Comparison of ENCODE assay signal across 1 fruit fly cellular context in the genomic region with DNA sequence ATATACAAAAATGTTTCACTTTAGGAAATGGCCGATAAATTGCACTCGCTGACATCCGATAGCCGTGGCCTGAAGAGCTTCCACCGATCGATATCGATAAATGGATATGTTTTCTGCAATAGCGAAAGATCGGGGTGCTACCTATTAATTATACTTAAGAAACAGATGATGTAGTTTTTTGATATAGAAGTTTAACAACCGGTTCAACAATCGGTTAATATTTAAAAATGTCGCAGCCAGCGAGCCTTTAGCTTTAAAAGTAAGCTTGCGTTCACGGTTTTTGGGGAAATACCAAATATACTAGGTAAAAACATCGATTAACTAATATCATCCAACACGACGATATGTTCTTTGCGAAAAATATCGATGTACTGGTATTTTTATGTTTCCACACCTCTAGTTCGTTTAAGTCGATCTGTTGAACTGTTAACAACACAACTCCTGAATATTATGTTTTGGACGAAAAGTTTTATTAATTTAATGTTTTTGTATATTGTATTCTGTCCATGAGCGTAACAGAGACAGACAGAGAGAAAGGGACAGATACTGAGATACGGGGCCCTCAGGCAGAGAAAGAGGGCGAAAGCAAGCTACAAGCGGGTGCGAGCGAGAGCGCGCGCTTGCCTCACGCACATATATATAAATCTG.
A peak's percentile ranks its signal among the peaks of the same experiment; 100 is the strongest.
TF ChIP-seq lines count a peak whose summit lies in the region.

TSS of gene Dredd (minus strand) at position 51 of the 648 bp plus-strand sequence.

TF ChIP-seq in whole organism, embryonic, 481 proteins besides CTCF, POLR2A, EP300 and RAD21 (continued from another document and continues in another):
- TF ChIP-seq CG6654 (GFP tag; optimal IDR thresholded peaks at IDR 0.05; lab: Kevin White, UChicago) (no peak), CG3065 (GFP tag; optimal IDR thresholded peaks at IDR 0.05; lab: Kevin White, UChicago) (no peak), Fer2 (tag; optimal IDR thresholded peaks at IDR 0.05; lab: Kevin White, UChicago) (no peak), salm (tag; optimal IDR thresholded peaks at IDR 0.05; lab: Kevin White, UChicago) (no peak), slbo (GFP tag; IDR thresholded peaks at IDR 0.05; lab: Robert Waterston, UW) (no peak), CG16813 (GFP tag; IDR thresholded peaks at IDR 0.05; lab: Robert Waterston, UW; ENCODE audit: partially characterized antibody) (peak; percentile 91), otp (GFP tag; IDR thresholded peaks at IDR 0.05; lab: Robert Waterston, UW) (no peak), CG10147 (GFP tag; optimal IDR thresholded peaks at IDR 0.05; lab: Kevin White, UChicago) (no peak), CG34224 (GFP tag; IDR thresholded peaks at IDR 0.05; lab: Robert Waterston, UW; ENCODE audit: partially characterized antibody) (peak; percentile 84; the same call in 2 of the 3 replicates), mam (GFP tag; optimal IDR thresholded peaks at IDR 0.05; lab: Kevin White, UChicago) (no peak), B-H1 (GFP tag; IDR thresholded peaks at IDR 0.05; lab: Robert Waterston, UW) (no peak), CG2202 (tag; optimal IDR thresholded peaks at IDR 0.05; lab: Kevin White, UChicago) (no peak), CG1233 (GFP tag; optimal IDR thresholded peaks at IDR 0.05; lab: Kevin White, UChicago) (peak; percentile 24), h (optimal IDR thresholded peaks at IDR 0.05; lab: Kevin White, UChicago) (no peak), pan (optimal IDR thresholded peaks at IDR 0.05; lab: Kevin White, UChicago) (no peak), pan (GFP tag; optimal IDR thresholded peaks at IDR 0.05 in 1 of 2, IDR thresholded peaks at IDR 0.05 in 1 of 2) (no peak), Sox102F (GFP tag; optimal IDR thresholded peaks at IDR 0.05; lab: Kevin White, UChicago) (no peak), CG10274 (GFP tag; optimal IDR thresholded peaks at IDR 0.05; lab: Kevin White, UChicago) (no peak), CG13296 (GFP tag; optimal IDR thresholded peaks at IDR 0.05; lab: Kevin White, UChicago) (peak; percentile 9), sisA (GFP tag; IDR thresholded peaks at IDR 0.05; lab: Robert Waterston, UW) (no peak), repo (GFP tag; optimal IDR thresholded peaks at IDR 0.05; lab: Kevin White, UChicago) (no peak), Hey (tag; optimal IDR thresholded peaks at IDR 0.05; lab: Kevin White, UChicago) (no peak), Ravus (GFP tag; IDR thresholded peaks at IDR 0.05; lab: Robert Waterston, UW) (no peak), Adf1 (GFP tag; IDR thresholded peaks at IDR 0.05; lab: Robert Waterston, UW) (peak; percentile 11; the same call in 1 of the 2 replicates), PHDP (tag; optimal IDR thresholded peaks at IDR 0.05; lab: Kevin White, UChicago) (no peak), CoRest (tag; optimal IDR thresholded peaks at IDR 0.05; lab: Kevin White, UChicago) (no peak), CG17328 (GFP tag; IDR thresholded peaks at IDR 0.05; lab: Robert Waterston, UW) (no peak), Opbp (GFP tag; IDR thresholded peaks at IDR 0.05; lab: Robert Waterston, UW; ENCODE audit: partially characterized antibody) (peak; percentile 83), zfh2 (GFP tag; optimal IDR thresholded peaks at IDR 0.05; lab: Kevin White, UChicago) (no peak), wor (GFP tag; IDR thresholded peaks at IDR 0.05; lab: Robert Waterston, UW) (no peak), CG13624 (GFP tag; optimal IDR thresholded peaks at IDR 0.05; lab: Kevin White, UChicago) (no peak), D19A (tag; optimal IDR thresholded peaks at IDR 0.05; lab: Kevin White, UChicago) (no peak), ac (GFP tag; optimal IDR thresholded peaks at IDR 0.05; lab: Kevin White, UChicago) (no peak), esg (GFP tag; conservative IDR thresholded peaks at IDR 0.05; lab: Robert Waterston, UW) (no peak), Gug (GFP tag; IDR thresholded peaks at IDR 0.05; lab: Robert Waterston, UW) (no peak), odd (GFP tag; optimal IDR thresholded peaks at IDR 0.05; lab: Kevin White, UChicago) (no peak), cas (GFP tag; IDR thresholded peaks at IDR 0.05; lab: Robert Waterston, UW) (no peak), Hr39 (optimal IDR thresholded peaks at IDR 0.05; lab: Kevin White, UChicago) (no peak), hb (GFP tag; IDR thresholded peaks at IDR 0.05; lab: Robert Waterston, UW; ENCODE audit: partially characterized antibody) (peak; percentile 83), gro (GFP tag; optimal IDR thresholded peaks at IDR 0.05; lab: Kevin White, UChicago) (peak; percentile 20), sc (optimal IDR thresholded peaks at IDR 0.05; lab: Kevin White, UChicago) (no peak), sc (GFP tag; optimal IDR thresholded peaks at IDR 0.05; lab: Kevin White, UChicago) (no peak), MESR4 (GFP tag; optimal IDR thresholded peaks at IDR 0.05; lab: Kevin White, UChicago) (peak; percentile 77), HmgZ (tag; optimal IDR thresholded peaks at IDR 0.05; lab: Kevin White, UChicago) (no peak), Jarid2 (GFP tag; optimal IDR thresholded peaks at IDR 0.05; lab: Kevin White, UChicago) (no peak), Taf1 (GFP tag; IDR thresholded peaks at IDR 0.05; lab: Robert Waterston, UW) (no peak), Abd-B (GFP tag; optimal IDR thresholded peaks at IDR 0.05; lab: Kevin White, UChicago) (no peak), Med (GFP tag; lab: Kevin White, UChicago) (peak; percentile 61), CG7987 (GFP tag; optimal IDR thresholded peaks at IDR 0.05; lab: Kevin White, UChicago) (no peak), yki (optimal IDR thresholded peaks at IDR 0.05; lab: Kevin White, UChicago) (no peak), croc (GFP tag; conservative IDR thresholded peaks at IDR 0.05; lab: Robert Waterston, UW) (no peak), CG10209 (GFP tag; optimal IDR thresholded peaks at IDR 0.05; lab: Kevin White, UChicago) (no peak), CG15479 (GFP tag; optimal IDR thresholded peaks at IDR 0.05; lab: Kevin White, UChicago) (no peak), da (GFP tag; optimal IDR thresholded peaks at IDR 0.05; lab: Kevin White, UChicago) (no peak), CG11723 (GFP tag; optimal IDR thresholded peaks at IDR 0.05; lab: Kevin White, UChicago) (no peak), usp (GFP tag; optimal IDR thresholded peaks at IDR 0.05; lab: Kevin White, UChicago) (no peak), CG12236 (GFP tag; optimal IDR thresholded peaks at IDR 0.05; lab: Kevin White, UChicago) (no peak), gfzf (GFP tag; optimal IDR thresholded peaks at IDR 0.05; lab: Kevin White, UChicago) (peak; percentile 61), CG11247 (GFP tag; IDR thresholded peaks at IDR 0.05; lab: Robert Waterston, UW) (no peak), Stat92E (GFP tag; optimal IDR thresholded peaks at IDR 0.05; lab: Kevin White, UChicago) (peak in 1 of 3 experiments; percentile 3), fd64A (GFP tag; optimal IDR thresholded peaks at IDR 0.05; lab: Kevin White, UChicago) (no peak), grau (tag; optimal IDR thresholded peaks at IDR 0.05; lab: Kevin White, UChicago) (peak; percentile 20), nerfin-1 (tag; optimal IDR thresholded peaks at IDR 0.05; lab: Kevin White, UChicago) (no peak), en (GFP tag; optimal IDR thresholded peaks at IDR 0.05; lab: Kevin White, UChicago) (no peak), ftz-f1 (GFP tag; optimal IDR thresholded peaks at IDR 0.05; lab: Kevin White, UChicago) (no peak), Sry-β (GFP tag; optimal IDR thresholded peaks at IDR 0.05; lab: Kevin White, UChicago) (no peak), nom (GFP tag; optimal IDR thresholded peaks at IDR 0.05; lab: Kevin White, UChicago) (peak; percentile 7), CG8089 (GFP tag; optimal IDR thresholded peaks at IDR 0.05; lab: Kevin White, UChicago) (no peak), cwo (GFP tag; optimal IDR thresholded peaks at IDR 0.05; lab: Kevin White, UChicago) (peak; percentile 42), vvl (GFP tag; IDR thresholded peaks at IDR 0.05; lab: Robert Waterston, UW) (0 out of 2 replicates have a peak, but pooled peaks have one; percentile 19), stwl (tag; optimal IDR thresholded peaks at IDR 0.05; lab: Kevin White, UChicago) (peak; percentile 43), row (GFP tag; IDR thresholded peaks at IDR 0.05; lab: Robert Waterston, UW) (0 out of 3 replicates have a peak, but pooled peaks have one; percentile 10), CG9817 (tag; optimal IDR thresholded peaks at IDR 0.05; lab: Kevin White, UChicago) (no peak), CG12219 (GFP tag; optimal IDR thresholded peaks at IDR 0.05; lab: Kevin White, UChicago) (no peak), ab (GFP tag; optimal IDR thresholded peaks at IDR 0.05; lab: Kevin White, UChicago) (no peak), eve (GFP tag; optimal IDR thresholded peaks at IDR 0.05; lab: Kevin White, UChicago) (no peak), CG6175 (GFP tag; IDR thresholded peaks at IDR 0.05; lab: Robert Waterston, UW) (no peak), CG3726 (GFP tag; IDR thresholded peaks at IDR 0.05; lab: Robert Waterston, UW) (no peak), hkb (optimal IDR thresholded peaks at IDR 0.05; lab: Kevin White, UChicago) (no peak), hkb (GFP tag; IDR thresholded peaks at IDR 0.05; lab: Robert Waterston, UW) (no peak), bbx (GFP tag; IDR thresholded peaks at IDR 0.05; lab: Robert Waterston, UW; ENCODE audit: partially characterized antibody) (peak; percentile 84), CG10431 (GFP tag; optimal IDR thresholded peaks at IDR 0.05; lab: Kevin White, UChicago) (no peak), E2f2 (GFP tag; IDR thresholded peaks at IDR 0.05; lab: Robert Waterston, UW) (peak; percentile 40; the same call in 1 of the 2 replicates), CG5953 (GFP tag; IDR thresholded peaks at IDR 0.05; lab: Robert Waterston, UW) (no peak), Antp (GFP tag; optimal IDR thresholded peaks at IDR 0.05; lab: Kevin White, UChicago) (no peak), CG2199 (GFP tag; IDR thresholded peaks at IDR 0.05; lab: Robert Waterston, UW) (0 out of 3 replicates have a peak, but pooled peaks have one; percentile 19), CG9437 (GFP tag; optimal IDR thresholded peaks at IDR 0.05; lab: Kevin White, UChicago) (no peak), jigr1 (GFP tag; IDR thresholded peaks at IDR 0.05; lab: Robert Waterston, UW) (no peak), CG1602 (GFP tag; optimal IDR thresholded peaks at IDR 0.05; lab: Kevin White, UChicago) (no peak), z (GFP tag; IDR thresholded peaks at IDR 0.05; lab: Robert Waterston, UW) (no peak), Sox100B (GFP tag; optimal IDR thresholded peaks at IDR 0.05; lab: Kevin White, UChicago) (no peak), CG11456 (GFP tag; IDR thresholded peaks at IDR 0.05; lab: Robert Waterston, UW) (no peak), Ptx1 (GFP tag; IDR thresholded peaks at IDR 0.05; lab: Robert Waterston, UW) (no peak), CG30403 (GFP tag; optimal IDR thresholded peaks at IDR 0.05; lab: Kevin White, UChicago) (no peak), trem (tag; optimal IDR thresholded peaks at IDR 0.05; lab: Kevin White, UChicago) (peak; percentile 63), CG2116 (GFP tag; optimal IDR thresholded peaks at IDR 0.05; lab: Kevin White, UChicago) (peak; percentile 87), CG16815 (GFP tag; optimal IDR thresholded peaks at IDR 0.05; lab: Kevin White, UChicago) (no peak), CG8924 (tag; optimal IDR thresholded peaks at IDR 0.05; lab: Kevin White, UChicago) (peak; percentile 73), sens (GFP tag; lab: Kevin White, UChicago) (peak; percentile 76), Spps (tag; optimal IDR thresholded peaks at IDR 0.05; lab: Kevin White, UChicago) (no peak), CG6791 (GFP tag; IDR thresholded peaks at IDR 0.05; lab: Robert Waterston, UW; ENCODE audit: partially characterized antibody) (peak; percentile 89; the same call in 1 of the 3 replicates), CG17186 (GFP tag; optimal IDR thresholded peaks at IDR 0.05; lab: Kevin White, UChicago) (no peak), CG7271 (tag; optimal IDR thresholded peaks at IDR 0.05; lab: Kevin White, UChicago) (no peak), trh (GFP tag; optimal IDR thresholded peaks at IDR 0.05; lab: Kevin White, UChicago) (no peak), fd3F (GFP tag; optimal IDR thresholded peaks at IDR 0.05; lab: Kevin White, UChicago) (no peak), CG16863 (GFP tag; optimal IDR thresholded peaks at IDR 0.05; lab: Kevin White, UChicago) (no peak), CG9215 (GFP tag; IDR thresholded peaks at IDR 0.05; lab: Robert Waterston, UW) (no peak), org-1 (GFP tag; optimal IDR thresholded peaks at IDR 0.05; lab: Kevin White, UChicago) (no peak), peb (GFP tag; IDR thresholded peaks at IDR 0.05; lab: Robert Waterston, UW) (no peak), CG4820 (GFP tag; optimal IDR thresholded peaks at IDR 0.05; lab: Kevin White, UChicago) (no peak), Atf6 (GFP tag; IDR thresholded peaks at IDR 0.05; lab: Robert Waterston, UW) (no peak), CG16779 (GFP tag; IDR thresholded peaks at IDR 0.05; lab: Robert Waterston, UW) (no peak), klu (GFP tag; IDR thresholded peaks at IDR 0.05; lab: Robert Waterston, UW) (no peak), Mrtf (GFP tag; IDR thresholded peaks at IDR 0.05; lab: Robert Waterston, UW) (no peak), psq (GFP tag; optimal IDR thresholded peaks at IDR 0.05; lab: Kevin White, UChicago) (no peak), CG1792 (GFP tag; optimal IDR thresholded peaks at IDR 0.05; lab: Kevin White, UChicago) (no peak), Nf-YB (GFP tag; optimal IDR thresholded peaks at IDR 0.05; lab: Kevin White, UChicago) (no peak), CG12155 (GFP tag; optimal IDR thresholded peaks at IDR 0.05; lab: Kevin White, UChicago) (no peak), CG9797 (GFP tag; optimal IDR thresholded peaks at IDR 0.05; lab: Kevin White, UChicago) (peak; percentile 56), YL-1 (GFP tag; optimal IDR thresholded peaks at IDR 0.05; lab: Kevin White, UChicago) (no peak), scrt (GFP tag; optimal IDR thresholded peaks at IDR 0.05; lab: Kevin White, UChicago) (peak; percentile 35), lola (GFP tag; optimal IDR thresholded peaks at IDR 0.05; lab: Kevin White, UChicago) (no peak), unc-4 (GFP tag; IDR thresholded peaks at IDR 0.05; lab: Robert Waterston, UW; ENCODE audit: partially characterized antibody) (peak; percentile 94), caup (GFP tag; optimal IDR thresholded peaks at IDR 0.05; lab: Kevin White, UChicago; ENCODE audit: severe bottlenecking) (no peak), CG6689 (GFP tag; IDR thresholded peaks at IDR 0.05; lab: Robert Waterston, UW) (no peak), CG13894 (tag; optimal IDR thresholded peaks at IDR 0.05; lab: Kevin White, UChicago) (peak; percentile 22), Six4 (GFP tag; optimal IDR thresholded peaks at IDR 0.05; lab: Kevin White, UChicago) (no peak), CG2712 (tag; optimal IDR thresholded peaks at IDR 0.05; lab: Kevin White, UChicago) (peak; percentile 5), Bgb (GFP tag; IDR thresholded peaks at IDR 0.05; lab: Robert Waterston, UW; ENCODE audit: partially characterized antibody) (peak; percentile 86)
